Worm (Caenorhabditis elegans): ENCODE results near the gene tag-293.
"Not testable (repeated sequence)": the region's sequence is repeated elsewhere in the genome, so short reads cannot be mapped to it uniquely, and the experiment has no call there.

Gene tag-293

ce11 chrV:7304506-7304905 lies 50.9 kb downstream of the tag-293 start, which contains the start of gene F07G11.2:
F07G11.2 (plus strand) TSS chrV:7304806.
- TF ChIP-seq nhr-6, sem-4, ztf-11 (tag; optimal IDR thresholded peaks at IDR 0.05): not testable (repeated sequence)
